Worm (Caenorhabditis elegans) whole organism, mixed stage, embryonic: ENCODE data around the gene cacn-1.

Experiments
- M03D4.4 ChIP-seq: sonication (generic microtip); optimal IDR thresholded peaks from 2 replicates; lab custom pipeline; 2017; ENCODE audit warnings: mild to moderate bottlenecking, missing genetic modification characterization, missing compliant biosample characterization
- mep-1 ChIP-seq: fragments of 150-350 bp; optimal IDR thresholded peaks from 2 replicates; lab custom pipeline; 2017; ENCODE audit warnings: missing biosample characterization, missing genetic modification reagents, missing genetic modification characterization, inconsistent platforms
- nhr-237 ChIP-seq: fragments of 150-350 bp; optimal IDR thresholded peaks from 2 replicates; lab custom pipeline; 2014; ENCODE audit warnings: missing biosample characterization, missing genetic modification characterization
- snpc-4 ChIP-seq: fragments of 150-350 bp; optimal IDR thresholded peaks from 2 replicates; lab custom pipeline; 2014; ENCODE audit warnings: missing biosample characterization, missing genetic modification characterization
- sptf-1 ChIP-seq: sonication (generic microtip); optimal IDR thresholded peaks from 2 replicates; lab custom pipeline; 2017; ENCODE audit warnings: mild to moderate bottlenecking, missing genetic modification characterization, moderate library complexity, missing compliant biosample characterization
- unc-39 ChIP-seq: fragments of 150-350 bp; optimal IDR thresholded peaks from 2 replicates; lab custom pipeline; 2014; ENCODE audit warnings: missing biosample characterization, missing genetic modification characterization
- zip-8 ChIP-seq: fragments of 150-350 bp; optimal IDR thresholded peaks from 2 replicates; lab custom pipeline; 2014; ENCODE audit warnings: missing biosample characterization, missing genetic modification characterization
- ztf-11 ChIP-seq: fragments of 150-350 bp; optimal IDR thresholded peaks from 2 replicates; lab custom pipeline; 2014; ENCODE audit warnings: missing biosample characterization, missing genetic modification characterization

- TF ChIP-seq nhr-237 (tag; lab: Kevin White, UChicago) (no peak), zip-8 (tag; lab: Kevin White, UChicago) (no peak), mep-1 (tag; lab: Kevin White, UChicago) (no peak), M03D4.4 (tag; lab: Kevin White, UChicago) (no peak), ztf-11 (no peak), snpc-4 (tag; lab: Kevin White, UChicago) (no peak), unc-39 (no peak), sptf-1 (no peak)
Measured at ce11 chrII:14187456-14187855, 45.5 kb upstream of the cacn-1 start.
